Fruit fly (Drosophila melanogaster) S2 (cell line): Measurements from ENCODE around the gene sunn.

Source experiments
- CG8478 ChIP-seq: fragments of >200 bp; optimal IDR thresholded peaks from 2 replicates; lab custom pipeline; 2018
- CTCF ChIP-seq, 2 experiments: fragments of >200 bp; optimal IDR thresholded peaks; 2 replicates each; lab custom pipeline; 2018

DNA sequence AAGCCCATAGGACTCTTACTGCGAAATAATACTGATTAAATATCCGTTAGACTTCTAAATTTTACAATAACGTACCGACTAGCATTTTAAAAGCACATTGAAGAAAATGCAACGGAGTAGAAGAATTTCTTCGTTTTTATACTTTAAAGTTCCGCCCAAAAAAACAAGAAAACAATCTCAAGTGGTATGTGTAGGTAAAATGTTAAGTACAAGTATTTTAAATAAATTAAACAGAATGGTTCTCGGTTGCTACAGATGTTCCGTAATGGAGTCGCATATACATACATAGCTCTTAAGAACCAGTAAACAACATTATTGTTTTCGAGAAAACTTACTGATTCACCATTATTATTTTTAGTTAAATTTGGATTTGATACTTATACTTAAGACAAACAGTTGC lies 43.9 kb downstream of the sunn start, which contains the start of gene Muc68D:
- TF ChIP-seq CG8478 (no peak), CTCF (optimal IDR thresholded peaks at IDR 0.05; lab: Kevin White, UChicago) (no peak)
